Worm (Caenorhabditis elegans): Measurements from ENCODE around the gene ZC443.1.

The ZC443.1 gene

ce11 chrV:12800171-12800570 lies 9.7 kb downstream of the ZC443.1 start, which contains the start of gene ugt-3:
Gene ugt-3 (minus strand): TSS chrV:12800271.
- TF ChIP-seq nhr-25 (tag; optimal IDR thresholded peaks at IDR 0.05), result no peak
- TF ChIP-seq ceh-16 (tag; optimal IDR thresholded peaks at IDR 0.05), result no peak
- no peak for TF ChIP-seq R02D3.7 (tag; optimal IDR thresholded peaks at IDR 0.05)
- no peak for TF ChIP-seq nhr-11 (tag; optimal IDR thresholded peaks at IDR 0.05)
- TF ChIP-seq mdl-1 (tag; optimal IDR thresholded peaks at IDR 0.05), result no peak

- TF ChIP-seq dmd-4 (tag; optimal IDR thresholded peaks at IDR 0.05), result no peak
- TF ChIP-seq elt-1 (tag; optimal IDR thresholded peaks at IDR 0.05), result no peak
- TF ChIP-seq gmeb-1 (tag; optimal IDR thresholded peaks at IDR 0.05), result no peak
- no peak for TF ChIP-seq elt-3 (tag; optimal IDR thresholded peaks at IDR 0.05)
- TF ChIP-seq ztf-11 (tag; optimal IDR thresholded peaks at IDR 0.05), result no peak
- no peak for TF ChIP-seq mdl-1 (tag; optimal IDR thresholded peaks at IDR 0.05)
- no peak for TF ChIP-seq fos-1 (tag; optimal IDR thresholded peaks at IDR 0.05)
- TF ChIP-seq ztf-1 (GFP tag; conservative IDR thresholded peaks at IDR 0.05), result no peak
- TF ChIP-seq zag-1 (tag; optimal IDR thresholded peaks at IDR 0.05), result no peak
- no peak for TF ChIP-seq peb-1 (tag; optimal IDR thresholded peaks at IDR 0.05)
- TF ChIP-seq ceh-16 (tag; optimal IDR thresholded peaks at IDR 0.05), result no peak
- TF ChIP-seq nhr-77 (tag; optimal IDR thresholded peaks at IDR 0.05), result no peak
- TF ChIP-seq alr-1 (tag; optimal IDR thresholded peaks at IDR 0.05), result no peak
- no peak for TF ChIP-seq lin-13 (GFP tag; optimal IDR thresholded peaks at IDR 0.05)
- no peak for TF ChIP-seq nhr-237 (tag; optimal IDR thresholded peaks at IDR 0.05)
Measured at ce11 chrV:12797992-12798391, 11.9 kb downstream of the ZC443.1 start, which contains the start of gene ugt-6. Gene ugt-6 (minus strand): TSS chrV:12798224.

- no peak for TF ChIP-seq snpc-4 (tag; optimal IDR thresholded peaks at IDR 0.05)
- TF ChIP-seq gmeb-1 (tag; optimal IDR thresholded peaks at IDR 0.05), result no peak
- no peak for TF ChIP-seq mdl-1 (tag; optimal IDR thresholded peaks at IDR 0.05)
- TF ChIP-seq ama-1 (optimal IDR thresholded peaks at IDR 0.05), result no peak
- TF ChIP-seq ZK546.5 (tag; optimal IDR thresholded peaks at IDR 0.05), result no peak
- TF ChIP-seq mbf-1 (tag; optimal IDR thresholded peaks at IDR 0.05), result no peak
- no peak for TF ChIP-seq nhr-12 (tag; optimal IDR thresholded peaks at IDR 0.05)
- TF ChIP-seq F13H6.1 (tag; optimal IDR thresholded peaks at IDR 0.05), result no peak
- no peak for TF ChIP-seq Y55F3AM.14 (GFP tag; optimal IDR thresholded peaks at IDR 0.05)
- no peak for TF ChIP-seq ztf-11 (tag; optimal IDR thresholded peaks at IDR 0.05)
- no peak for TF ChIP-seq ceh-82 (tag; optimal IDR thresholded peaks at IDR 0.05)
- no peak for TF ChIP-seq sma-9 (GFP tag; optimal IDR thresholded peaks at IDR 0.05)
- no peak for TF ChIP-seq sma-9 (tag; optimal IDR thresholded peaks at IDR 0.05)
- no peak for TF ChIP-seq R02D3.7 (tag; optimal IDR thresholded peaks at IDR 0.05)
- no peak for TF ChIP-seq nhr-25 (tag; optimal IDR thresholded peaks at IDR 0.05)
- TF ChIP-seq C34F6.9 (tag; optimal IDR thresholded peaks at IDR 0.05), result no peak
- TF ChIP-seq mab-5 (tag; optimal IDR thresholded peaks at IDR 0.05), result no peak
- no peak for TF ChIP-seq unc-62 (GFP tag; optimal IDR thresholded peaks at IDR 0.05)
- TF ChIP-seq peb-1 (tag; optimal IDR thresholded peaks at IDR 0.05), result no peak
- no peak for TF ChIP-seq nhr-23 (tag; optimal IDR thresholded peaks at IDR 0.05)
Measured at ce11 chrV:12796908-12797490, 12.9 kb downstream of the ZC443.1 start.

- TF ChIP-seq lsy-2 (tag; optimal IDR thresholded peaks at IDR 0.05) (no peak), nhr-10 (tag; optimal IDR thresholded peaks at IDR 0.05) (no peak), nhr-129 (tag; optimal IDR thresholded peaks at IDR 0.05) (no peak), nhr-21 (tag; optimal IDR thresholded peaks at IDR 0.05) (no peak), lin-13 (GFP tag; optimal IDR thresholded peaks at IDR 0.05) (no peak), sma-9 (GFP tag; optimal IDR thresholded peaks at IDR 0.05) (no peak), sma-9 (tag; optimal IDR thresholded peaks at IDR 0.05) (no peak), mdl-1 (tag; optimal IDR thresholded peaks at IDR 0.05) (no peak), Y55F3AM.14 (GFP tag; optimal IDR thresholded peaks at IDR 0.05) (no peak), ztf-1 (GFP tag; conservative IDR thresholded peaks at IDR 0.05) (no peak), aly-2 (tag; optimal IDR thresholded peaks at IDR 0.05) (no peak), unc-62 (GFP tag; optimal IDR thresholded peaks at IDR 0.05) (no peak), C34F6.9 (tag; optimal IDR thresholded peaks at IDR 0.05) (no peak), ztf-11 (tag; optimal IDR thresholded peaks at IDR 0.05) (no peak), mab-5 (tag; optimal IDR thresholded peaks at IDR 0.05) (no peak)
Measured at ce11 chrV:12795927-12796326, 14.0 kb downstream of the ZC443.1 start.
